Fruit fly (Drosophila melanogaster) whole organism, adult: ENCODE measurements around the gene Smvt.

Source experiments
- CG12768 ChIP-seq: fragments of 200-800 bp; sonication (Bioruptor generic); optimal IDR thresholded peaks from 2 replicates; lab custom pipeline; 2017; ENCODE audit warnings: missing biosample characterization, missing genetic modification characterization, mild to moderate bottlenecking, moderate library complexity, missing genetic modification reagents
- CG14711 ChIP-seq: fragments of 200-800 bp; sonication (Bioruptor generic); optimal IDR thresholded peaks from 2 replicates; lab custom pipeline; 2018; ENCODE audit warnings: missing biosample characterization, mild to moderate bottlenecking, missing genetic modification characterization, moderate library complexity
- CG1620 ChIP-seq: fragments of 200-800 bp; sonication (Bioruptor generic); optimal IDR thresholded peaks from 2 replicates; lab custom pipeline; 2016; ENCODE audit warnings: missing biosample characterization, missing genetic modification characterization
- CG33017 ChIP-seq: fragments of 200-800 bp; sonication (Bioruptor generic); optimal IDR thresholded peaks from 2 replicates; lab custom pipeline; 2018; ENCODE audit warnings: missing biosample characterization, mild to moderate bottlenecking, missing genetic modification characterization, moderate library complexity
- CG5204 ChIP-seq: fragments of 200-800 bp; sonication (Bioruptor generic); optimal IDR thresholded peaks from 2 replicates; lab custom pipeline; 2016; ENCODE audit warnings: missing biosample characterization, missing genetic modification characterization
- CG7101 ChIP-seq: fragments of 200-800 bp; sonication (Bioruptor generic); optimal IDR thresholded peaks from 2 replicates; lab custom pipeline; 2018; ENCODE audit warnings: missing biosample characterization, mild to moderate bottlenecking, missing genetic modification characterization, moderate library complexity
- cic ChIP-seq: fragments of 200-800 bp; sonication (Bioruptor generic); optimal IDR thresholded peaks from 2 replicates; lab custom pipeline; 2017; ENCODE audit warnings: missing biosample characterization, mild to moderate bottlenecking, missing genetic modification characterization, moderate library complexity
- pad ChIP-seq: fragments of 200-800 bp; sonication (Bioruptor generic); optimal IDR thresholded peaks from 3 replicates; lab custom pipeline; 2017; ENCODE audit warnings: missing biosample characterization, missing genetic modification characterization, mild to moderate bottlenecking, moderate library complexity, missing genetic modification reagents

dm6 chr3R:31718168-31718565 is 43.2 kb downstream of the Smvt start:
- TF ChIP-seq CG5204 (GFP tag; lab: Kevin White, UChicago) (no peak), cic (GFP tag; lab: Kevin White, UChicago) (no peak), CG7101 (tag; lab: Kevin White, UChicago) (no peak), pad (GFP tag; lab: Kevin White, UChicago) (no peak), CG14711 (no peak), CG1620 (GFP tag; lab: Kevin White, UChicago) (no peak), CG33017 (tag; lab: Kevin White, UChicago) (no peak), CG12768 (no peak)
